1 fruit fly cellular context compared by ENCODE assay signal in genomic region chr2L:19051534-19052100, dm6.
TF ChIP-seq lines count a peak whose summit lies in the region.

Gene Rpn3, plus strand, starts transcription at chr2L:19051790.

TF ChIP-seq in whole organism, embryonic, 481 proteins besides CTCF, POLR2A, EP300 and RAD21 (continued from another document and continues in another):
- peak; percentile 70 for TF ChIP-seq CG12744 (GFP tag; optimal IDR thresholded peaks at IDR 0.05; lab: Kevin White, UChicago)
- no peak for TF ChIP-seq grn (GFP tag; optimal IDR thresholded peaks at IDR 0.05; lab: Kevin White, UChicago)
- peak; percentile 87 for TF ChIP-seq H2.0 (GFP tag; IDR thresholded peaks at IDR 0.05; lab: Robert Waterston, UW)
- TF ChIP-seq tap (tag; optimal IDR thresholded peaks at IDR 0.05; lab: Kevin White, UChicago) = peak; percentile 74
- TF ChIP-seq Gug (GFP tag; IDR thresholded peaks at IDR 0.05; lab: Robert Waterston, UW) = peak; percentile 57; the same call in 3 of the 4 replicates
- peak; percentile 87 for TF ChIP-seq CG13775 (GFP tag; optimal IDR thresholded peaks at IDR 0.05; lab: Kevin White, UChicago)
- TF ChIP-seq vvl (GFP tag; IDR thresholded peaks at IDR 0.05; lab: Robert Waterston, UW) = peak; percentile 95
- peak; percentile 78 for TF ChIP-seq otp (GFP tag; IDR thresholded peaks at IDR 0.05; lab: Robert Waterston, UW)
- peak; percentile 88 for TF ChIP-seq NC2β (GFP tag; optimal IDR thresholded peaks at IDR 0.05; lab: Kevin White, UChicago)
- TF ChIP-seq kay (GFP tag; optimal IDR thresholded peaks at IDR 0.05; lab: Kevin White, UChicago) = peak; percentile 79
- no peak for TF ChIP-seq pan (optimal IDR thresholded peaks at IDR 0.05; lab: Kevin White, UChicago)
- peak in 1 of 2 experiments; percentile 92 for TF ChIP-seq pan (GFP tag; optimal IDR thresholded peaks at IDR 0.05 in 1 of 2, IDR thresholded peaks at IDR 0.05 in 1 of 2)
- peak; percentile 91 for TF ChIP-seq lilli (GFP tag; optimal IDR thresholded peaks at IDR 0.05; lab: Kevin White, UChicago)
- TF ChIP-seq pum (GFP tag; optimal IDR thresholded peaks at IDR 0.05; lab: Kevin White, UChicago) = peak; percentile 69
- TF ChIP-seq toy (GFP tag; IDR thresholded peaks at IDR 0.05; lab: Robert Waterston, UW) = 0 out of 2 replicates have a peak, but pooled peaks have one; percentile 23
- peak; percentile 91 for TF ChIP-seq CG30403 (GFP tag; optimal IDR thresholded peaks at IDR 0.05; lab: Kevin White, UChicago)
- TF ChIP-seq ATbp (GFP tag; optimal IDR thresholded peaks at IDR 0.05; lab: Kevin White, UChicago) = no peak
- TF ChIP-seq sr (GFP tag; IDR thresholded peaks at IDR 0.05; lab: Robert Waterston, UW) = peak; percentile 29; the same call in 1 of the 3 replicates
- TF ChIP-seq pnt (GFP tag; optimal IDR thresholded peaks at IDR 0.05; lab: Kevin White, UChicago) = peak; percentile 62
- TF ChIP-seq Hand (GFP tag; optimal IDR thresholded peaks at IDR 0.05; lab: Kevin White, UChicago) = peak; percentile 15
- TF ChIP-seq seq (GFP tag; IDR thresholded peaks at IDR 0.05; lab: Robert Waterston, UW) = peak; percentile 53; the same call in 1 of the 2 replicates
- TF ChIP-seq tgo (GFP tag; IDR thresholded peaks at IDR 0.05; lab: Robert Waterston, UW) = peak; percentile 86
- TF ChIP-seq odd (GFP tag; optimal IDR thresholded peaks at IDR 0.05; lab: Kevin White, UChicago) = no peak
- peak; percentile 83 for TF ChIP-seq CG7786 (GFP tag; optimal IDR thresholded peaks at IDR 0.05; lab: Kevin White, UChicago)
- TF ChIP-seq CG30020 (tag; optimal IDR thresholded peaks at IDR 0.05; lab: Kevin White, UChicago) = peak; percentile 55
- no peak for TF ChIP-seq z (GFP tag; IDR thresholded peaks at IDR 0.05; lab: Robert Waterston, UW)
- no peak for TF ChIP-seq Asciz (GFP tag; optimal IDR thresholded peaks at IDR 0.05; lab: Kevin White, UChicago)
- peak; percentile 65 for TF ChIP-seq CG4854 (GFP tag; optimal IDR thresholded peaks at IDR 0.05; lab: Kevin White, UChicago)
- TF ChIP-seq zfh1 (GFP tag; IDR thresholded peaks at IDR 0.05; lab: Robert Waterston, UW) = peak; percentile 90
- peak; percentile 64 for TF ChIP-seq CG9876 (GFP tag; optimal IDR thresholded peaks at IDR 0.05; lab: Kevin White, UChicago)
- TF ChIP-seq CG7928 (GFP tag; optimal IDR thresholded peaks at IDR 0.05; lab: Kevin White, UChicago) = no peak
- peak; percentile 68 for TF ChIP-seq Antp (GFP tag; optimal IDR thresholded peaks at IDR 0.05; lab: Kevin White, UChicago)
- peak; percentile 84 for TF ChIP-seq Xbp1 (GFP tag; optimal IDR thresholded peaks at IDR 0.05; lab: Kevin White, UChicago)
- TF ChIP-seq pho (GFP tag; optimal IDR thresholded peaks at IDR 0.05; lab: Kevin White, UChicago) = peak; percentile 82
- TF ChIP-seq CG18011 (GFP tag; optimal IDR thresholded peaks at IDR 0.05; lab: Kevin White, UChicago) = peak; percentile 69
- TF ChIP-seq caup (GFP tag; optimal IDR thresholded peaks at IDR 0.05; lab: Kevin White, UChicago; ENCODE audit: severe bottlenecking) = peak; percentile 73
- TF ChIP-seq wor (GFP tag; IDR thresholded peaks at IDR 0.05; lab: Robert Waterston, UW) = peak; percentile 71
- peak; percentile 40; the same call in 1 of the 2 replicates for TF ChIP-seq Bgb (GFP tag; IDR thresholded peaks at IDR 0.05; lab: Robert Waterston, UW; ENCODE audit: partially characterized antibody)
- peak; percentile 93 for TF ChIP-seq row (GFP tag; IDR thresholded peaks at IDR 0.05; lab: Robert Waterston, UW)
- TF ChIP-seq CG2199 (GFP tag; IDR thresholded peaks at IDR 0.05; lab: Robert Waterston, UW) = peak; percentile 82; the same call in 2 of the 3 replicates
- no peak for TF ChIP-seq CG12071 (GFP tag; optimal IDR thresholded peaks at IDR 0.05; lab: Kevin White, UChicago)
- TF ChIP-seq az2 (GFP tag; optimal IDR thresholded peaks at IDR 0.05; lab: Kevin White, UChicago) = peak; percentile 91
- no peak for TF ChIP-seq Vsx1 (GFP tag; optimal IDR thresholded peaks at IDR 0.05; lab: Kevin White, UChicago)
- TF ChIP-seq Hey (tag; optimal IDR thresholded peaks at IDR 0.05; lab: Kevin White, UChicago) = no peak
- peak; percentile 77 for TF ChIP-seq CG8290 (GFP tag; optimal IDR thresholded peaks at IDR 0.05; lab: Kevin White, UChicago)
- no peak for TF ChIP-seq CG8290 (tag; optimal IDR thresholded peaks at IDR 0.05; lab: Kevin White, UChicago)
- peak; percentile 84 for TF ChIP-seq dysf (GFP tag; IDR thresholded peaks at IDR 0.05; lab: Robert Waterston, UW)
- TF ChIP-seq sqz (GFP tag; optimal IDR thresholded peaks at IDR 0.05; lab: Kevin White, UChicago) = no peak
- TF ChIP-seq CG1792 (GFP tag; optimal IDR thresholded peaks at IDR 0.05; lab: Kevin White, UChicago) = peak; percentile 45
- peak; percentile 77 for TF ChIP-seq chn (GFP tag; optimal IDR thresholded peaks at IDR 0.05; lab: Kevin White, UChicago)
- TF ChIP-seq Dip3 (GFP tag; optimal IDR thresholded peaks at IDR 0.05; lab: Kevin White, UChicago) = peak; percentile 82
- TF ChIP-seq nerfin-2 (GFP tag; IDR thresholded peaks at IDR 0.05; lab: Robert Waterston, UW; ENCODE audit: partially characterized antibody) = peak; percentile 75
- peak; percentile 73 for TF ChIP-seq jumu (GFP tag; optimal IDR thresholded peaks at IDR 0.05; lab: Kevin White, UChicago)
- TF ChIP-seq bsh (GFP tag; optimal IDR thresholded peaks at IDR 0.05; lab: Kevin White, UChicago) = peak; percentile 42 to 90
- TF ChIP-seq CG43689 (GFP tag; IDR thresholded peaks at IDR 0.05; lab: Robert Waterston, UW) = peak; percentile 62
- TF ChIP-seq CG6272 (GFP tag; IDR thresholded peaks at IDR 0.05; lab: Robert Waterston, UW) = peak; percentile 79
- peak; percentile 64 for TF ChIP-seq ttk (GFP tag; IDR thresholded peaks at IDR 0.05; lab: Robert Waterston, UW)
- TF ChIP-seq Lhr (GFP tag; optimal IDR thresholded peaks at IDR 0.05; lab: Kevin White, UChicago) = peak; percentile 34
- peak; percentile 76 for TF ChIP-seq maf-S (GFP tag; optimal IDR thresholded peaks at IDR 0.05; lab: Kevin White, UChicago)
- TF ChIP-seq crp (GFP tag; optimal IDR thresholded peaks at IDR 0.05; lab: Kevin White, UChicago) = peak in 1 of 2 experiments; percentile 26
- TF ChIP-seq CG6683 (GFP tag; optimal IDR thresholded peaks at IDR 0.05; lab: Kevin White, UChicago) = peak; percentile 27
- TF ChIP-seq pita (GFP tag; optimal IDR thresholded peaks at IDR 0.05; lab: Kevin White, UChicago) = no peak
- peak; percentile 63 for TF ChIP-seq CG7271 (tag; optimal IDR thresholded peaks at IDR 0.05; lab: Kevin White, UChicago)
- TF ChIP-seq bowl (GFP tag; IDR thresholded peaks at IDR 0.05; lab: Robert Waterston, UW) = no peak
- TF ChIP-seq CG4282 (GFP tag; optimal IDR thresholded peaks at IDR 0.05; lab: Kevin White, UChicago) = peak; percentile 38
- peak; percentile 93 for TF ChIP-seq Ets65A (GFP tag; lab: Kevin White, UChicago)
- TF ChIP-seq tio (GFP tag; optimal IDR thresholded peaks at IDR 0.05; lab: Kevin White, UChicago) = no peak
- TF ChIP-seq ci (GFP tag; IDR thresholded peaks at IDR 0.05; lab: Robert Waterston, UW) = peak; percentile 89
- peak; percentile 73 for TF ChIP-seq ssp (GFP tag; IDR thresholded peaks at IDR 0.05; lab: Robert Waterston, UW)
- TF ChIP-seq CG12299 (tag; optimal IDR thresholded peaks at IDR 0.05; lab: Kevin White, UChicago) = peak; percentile 68
- TF ChIP-seq CG6854 (GFP tag; optimal IDR thresholded peaks at IDR 0.05; lab: Kevin White, UChicago) = peak; percentile 33
- TF ChIP-seq wdn (GFP tag; IDR thresholded peaks at IDR 0.05; lab: Robert Waterston, UW) = peak; percentile 77
- peak; percentile 38 for TF ChIP-seq BtbVII (GFP tag; optimal IDR thresholded peaks at IDR 0.05; lab: Kevin White, UChicago)
- TF ChIP-seq vfl (GFP tag; optimal IDR thresholded peaks at IDR 0.05; lab: Kevin White, UChicago) = peak; percentile 84
- TF ChIP-seq E2f1 (GFP tag; IDR thresholded peaks at IDR 0.05; lab: Robert Waterston, UW) = peak; percentile 85
- peak; percentile 56 for TF ChIP-seq HHEX (GFP tag; optimal IDR thresholded peaks at IDR 0.05; lab: Kevin White, UChicago)
- peak; percentile 31 for TF ChIP-seq tup (GFP tag; optimal IDR thresholded peaks at IDR 0.05; lab: Kevin White, UChicago)
- peak; percentile 77 to 90 for TF ChIP-seq dpn (GFP tag; optimal IDR thresholded peaks at IDR 0.05; lab: Kevin White, UChicago)
- peak; percentile 64 for TF ChIP-seq nerfin-1 (tag; optimal IDR thresholded peaks at IDR 0.05; lab: Kevin White, UChicago)
- TF ChIP-seq CG14710 (tag; optimal IDR thresholded peaks at IDR 0.05; lab: Kevin White, UChicago) = peak; percentile 87
- peak; percentile 86 for TF ChIP-seq Hmr (GFP tag; optimal IDR thresholded peaks at IDR 0.05; lab: Kevin White, UChicago)
- peak; percentile 71 for TF ChIP-seq Oaz (GFP tag; IDR thresholded peaks at IDR 0.05; lab: Robert Waterston, UW)
- TF ChIP-seq en (GFP tag; optimal IDR thresholded peaks at IDR 0.05; lab: Kevin White, UChicago) = peak; percentile 56
- peak; percentile 18 for TF ChIP-seq CG17186 (GFP tag; optimal IDR thresholded peaks at IDR 0.05; lab: Kevin White, UChicago)
- TF ChIP-seq fd102C (GFP tag; optimal IDR thresholded peaks at IDR 0.05; lab: Kevin White, UChicago) = peak; percentile 37
- peak; percentile 78 for TF ChIP-seq CG7556 (GFP tag; optimal IDR thresholded peaks at IDR 0.05; lab: Kevin White, UChicago)
- peak; percentile 92 for TF ChIP-seq Hsf (GFP tag; optimal IDR thresholded peaks at IDR 0.05; lab: Kevin White, UChicago)
- peak; percentile 97 for TF ChIP-seq sens (GFP tag; lab: Kevin White, UChicago)
- TF ChIP-seq Nf-YB (GFP tag; optimal IDR thresholded peaks at IDR 0.05; lab: Kevin White, UChicago) = peak; percentile 62
- TF ChIP-seq CG3838 (GFP tag; optimal IDR thresholded peaks at IDR 0.05; lab: Kevin White, UChicago) = peak; percentile 73
- TF ChIP-seq Ssrp (tag; optimal IDR thresholded peaks at IDR 0.05; lab: Kevin White, UChicago) = peak; percentile 70
- TF ChIP-seq ken (GFP tag; IDR thresholded peaks at IDR 0.05; lab: Robert Waterston, UW) = peak; percentile 76; the same call in 2 of the 3 replicates
- TF ChIP-seq CG34422 (GFP tag; IDR thresholded peaks at IDR 0.05; lab: Robert Waterston, UW) = peak; percentile 83
- TF ChIP-seq Taf1 (GFP tag; IDR thresholded peaks at IDR 0.05; lab: Robert Waterston, UW) = peak; percentile 50; the same call in 1 of the 2 replicates
- TF ChIP-seq corto (GFP tag; optimal IDR thresholded peaks at IDR 0.05; lab: Kevin White, UChicago) = no peak
- TF ChIP-seq Rx (GFP tag; IDR thresholded peaks at IDR 0.05; lab: Robert Waterston, UW) = peak; percentile 74
- TF ChIP-seq CG3847 (GFP tag; IDR thresholded peaks at IDR 0.05; lab: Robert Waterston, UW) = peak; percentile 67
- TF ChIP-seq CG3407 (GFP tag; optimal IDR thresholded peaks at IDR 0.05; lab: Kevin White, UChicago) = peak; percentile 69
- TF ChIP-seq CG6791 (GFP tag; IDR thresholded peaks at IDR 0.05; lab: Robert Waterston, UW; ENCODE audit: partially characterized antibody) = peak; percentile 71
- peak; percentile 82 for TF ChIP-seq CG4730 (GFP tag; IDR thresholded peaks at IDR 0.05; lab: Robert Waterston, UW)
- no peak for TF ChIP-seq bigmax (GFP tag; optimal IDR thresholded peaks at IDR 0.05; lab: Kevin White, UChicago)
- TF ChIP-seq HLH54F (GFP tag; optimal IDR thresholded peaks at IDR 0.05; lab: Kevin White, UChicago) = peak; percentile 85
- TF ChIP-seq HLHmδ (GFP tag; optimal IDR thresholded peaks at IDR 0.05; lab: Kevin White, UChicago) = no peak
- no peak for TF ChIP-seq CG8281 (tag; optimal IDR thresholded peaks at IDR 0.05; lab: Kevin White, UChicago)
- peak; percentile 85 for TF ChIP-seq Blimp-1 (GFP tag; optimal IDR thresholded peaks at IDR 0.05; lab: Kevin White, UChicago)
- no peak for TF ChIP-seq usp (GFP tag; optimal IDR thresholded peaks at IDR 0.05; lab: Kevin White, UChicago)
- TF ChIP-seq cg (GFP tag; optimal IDR thresholded peaks at IDR 0.05; lab: Kevin White, UChicago) = no peak
- TF ChIP-seq lov (optimal IDR thresholded peaks at IDR 0.05; lab: Kevin White, UChicago) = no peak
- peak; percentile 75; the same call in 1 of the 3 replicates for TF ChIP-seq lov (GFP tag; IDR thresholded peaks at IDR 0.05; lab: Robert Waterston, UW)
- TF ChIP-seq bcd (GFP tag; optimal IDR thresholded peaks at IDR 0.05; lab: Kevin White, UChicago) = peak; percentile 74
- TF ChIP-seq CG34376 (GFP tag; optimal IDR thresholded peaks at IDR 0.05; lab: Kevin White, UChicago) = peak; percentile 9
- TF ChIP-seq CG4360 (GFP tag; IDR thresholded peaks at IDR 0.05; lab: Robert Waterston, UW) = no peak
- no peak for TF ChIP-seq CG42726 (GFP tag; IDR thresholded peaks at IDR 0.05; lab: Robert Waterston, UW; ENCODE audit: partially characterized antibody)
- peak; percentile 47 for TF ChIP-seq gro (GFP tag; optimal IDR thresholded peaks at IDR 0.05; lab: Kevin White, UChicago)
- peak; percentile 37 for TF ChIP-seq CG13894 (tag; optimal IDR thresholded peaks at IDR 0.05; lab: Kevin White, UChicago)
- TF ChIP-seq CG12219 (GFP tag; optimal IDR thresholded peaks at IDR 0.05; lab: Kevin White, UChicago) = peak; percentile 63
- TF ChIP-seq CG12104 (GFP tag; optimal IDR thresholded peaks at IDR 0.05; lab: Kevin White, UChicago) = peak; percentile 70
- TF ChIP-seq ara (GFP tag; IDR thresholded peaks at IDR 0.05; lab: Robert Waterston, UW) = peak; percentile 86
- peak; percentile 73 for TF ChIP-seq slp2 (GFP tag; optimal IDR thresholded peaks at IDR 0.05; lab: Kevin White, UChicago)
- peak; percentile 84 for TF ChIP-seq CG12155 (GFP tag; optimal IDR thresholded peaks at IDR 0.05; lab: Kevin White, UChicago)
- peak; percentile 67 for TF ChIP-seq Bdp1 (GFP tag; optimal IDR thresholded peaks at IDR 0.05; lab: Kevin White, UChicago)
- peak; percentile 51 for TF ChIP-seq CG15601 (tag; optimal IDR thresholded peaks at IDR 0.05; lab: Kevin White, UChicago)
- TF ChIP-seq bbx (GFP tag; IDR thresholded peaks at IDR 0.05; lab: Robert Waterston, UW; ENCODE audit: partially characterized antibody) = peak; percentile 54; the same call in 1 of the 2 replicates
- peak; percentile 66 for TF ChIP-seq unc-4 (GFP tag; IDR thresholded peaks at IDR 0.05; lab: Robert Waterston, UW; ENCODE audit: partially characterized antibody)
- peak; percentile 88 for TF ChIP-seq phol (tag; optimal IDR thresholded peaks at IDR 0.05; lab: Kevin White, UChicago)
- peak; percentile 73 for TF ChIP-seq repo (GFP tag; optimal IDR thresholded peaks at IDR 0.05; lab: Kevin White, UChicago)
- TF ChIP-seq klu (GFP tag; IDR thresholded peaks at IDR 0.05; lab: Robert Waterston, UW) = peak; percentile 68; the same call in 1 of the 2 replicates
- TF ChIP-seq CG2875 (GFP tag; optimal IDR thresholded peaks at IDR 0.05; lab: Kevin White, UChicago) = peak; percentile 62
- TF ChIP-seq CG7963 (GFP tag; IDR thresholded peaks at IDR 0.05; lab: Robert Waterston, UW; ENCODE audit: partially characterized antibody) = no peak
- TF ChIP-seq ap (GFP tag; IDR thresholded peaks at IDR 0.05; lab: Robert Waterston, UW) = peak; percentile 80
